Fruit fly (Drosophila melanogaster) whole organism, wandering third instar larva: ENCODE results near the gene BBS1.

Experiments used
- Abd-B ChIP-seq: fragments of >200 bp; optimal IDR thresholded peaks from 2 replicates; lab custom pipeline; 2017; ENCODE audit warnings: missing biosample characterization, missing genetic modification characterization
- CG32264 ChIP-seq: fragments of 200-800 bp; sonication (Bioruptor generic); optimal IDR thresholded peaks from 2 replicates; lab custom pipeline; 2016; ENCODE audit warnings: missing biosample characterization, missing genetic modification characterization
- CG9705 ChIP-seq: fragments of 200-800 bp; sonication (Bioruptor generic); optimal IDR thresholded peaks from 2 replicates; lab custom pipeline; 2018; ENCODE audit warnings: missing biosample characterization, mild to moderate bottlenecking, missing genetic modification characterization
- CrebA ChIP-seq: fragments of 200-800 bp; sonication (Bioruptor generic); optimal IDR thresholded peaks from 2 replicates; lab custom pipeline; 2016; ENCODE audit warnings: missing biosample characterization, mild to moderate bottlenecking, missing genetic modification characterization, borderline replicate concordance
- Dfd ChIP-seq: fragments of >200 bp; optimal IDR thresholded peaks from 2 replicates; lab custom pipeline; 2017; ENCODE audit warnings: missing biosample characterization, missing genetic modification characterization
- Dif ChIP-seq: fragments of 200-275, 200-300 bp; sonication (Bioruptor generic); optimal IDR thresholded peaks from 2 replicates; lab custom pipeline; 2018; ENCODE audit warnings: missing biosample characterization, missing genetic modification characterization; ENCODE audit not compliant: partially characterized antibody
- GATAd ChIP-seq: sonication (Bioruptor generic); optimal IDR thresholded peaks from 2 replicates; lab custom pipeline; 2016; ENCODE audit warnings: missing biosample characterization, missing genetic modification characterization
- HLH106 ChIP-seq: fragments of 200-800 bp; optimal IDR thresholded peaks from 3 replicates; lab custom pipeline; 2019; ENCODE audit warnings: missing biosample characterization, mild to moderate bottlenecking, missing genetic modification characterization, moderate library complexity
- Hnf4 ChIP-seq: fragments of 200-800 bp; sonication (Bioruptor generic); optimal IDR thresholded peaks from 2 replicates; lab custom pipeline; 2016; ENCODE audit warnings: missing biosample characterization, mild to moderate bottlenecking, missing genetic modification characterization
- Hr78 ChIP-seq: fragments of >200 bp; optimal IDR thresholded peaks from 2 replicates; lab custom pipeline; 2017; ENCODE audit warnings: missing biosample characterization, missing genetic modification characterization
- Hr83 ChIP-seq: fragments of 200-300 bp; sonication (Bioruptor generic); optimal IDR thresholded peaks from 2 replicates; lab custom pipeline; 2016; ENCODE audit warnings: missing biosample characterization, mild to moderate bottlenecking, missing genetic modification characterization, moderate library complexity; ENCODE audit not compliant: poor library complexity, severe bottlenecking
- Jra ChIP-seq: sonication (Bioruptor generic); optimal IDR thresholded peaks from 2 replicates; lab custom pipeline; 2016; ENCODE audit warnings: missing biosample characterization, missing genetic modification characterization
- Mio ChIP-seq: sonication (Bioruptor generic); optimal IDR thresholded peaks from 2 replicates; lab custom pipeline; 2016; ENCODE audit warnings: missing biosample characterization, missing genetic modification characterization
- Myc ChIP-seq: fragments of >200 bp; optimal IDR thresholded peaks from 2 replicates; lab custom pipeline; 2017
- N ChIP-seq: fragments of >200 bp; optimal IDR thresholded peaks from 2 replicates; lab custom pipeline; 2018; ENCODE audit warnings: missing biosample characterization, missing external identifiers, missing genetic modification characterization
- OdsH ChIP-seq: fragments of 200-800 bp; sonication (Bioruptor generic); optimal IDR thresholded peaks from 2 replicates; lab custom pipeline; 2016; ENCODE audit warnings: missing biosample characterization, mild to moderate bottlenecking, missing genetic modification characterization
- Rel ChIP-seq, 2 experiments: fragments of 200-800 bp; sonication (Bioruptor generic) in 1 of 2; optimal IDR thresholded peaks; 2 replicates in 1 of 2; 3 replicates in 1 of 2; lab custom pipeline; 2016 to 2019; ENCODE audit warnings: mild to moderate bottlenecking in 2 of 2, missing biosample characterization in 2 of 2, missing genetic modification characterization in 2 of 2, moderate library complexity in 1 of 2
- Sp1 ChIP-seq: fragments of 200-800 bp; sonication (Bioruptor generic); optimal IDR thresholded peaks from 3 replicates; lab custom pipeline; 2019; ENCODE audit warnings: missing biosample characterization, mild to moderate bottlenecking, missing genetic modification characterization, moderate library complexity
- Vsx2 ChIP-seq: fragments of 200-300, 225-300 bp; sonication (Bioruptor generic); optimal IDR thresholded peaks from 2 replicates; lab custom pipeline; 2018; ENCODE audit warnings: missing biosample characterization, missing genetic modification characterization; ENCODE audit not compliant: partially characterized antibody
- br ChIP-seq: fragments of 200-800 bp; sonication (Bioruptor generic); optimal IDR thresholded peaks from 2 replicates; lab custom pipeline; 2016; ENCODE audit warnings: missing biosample characterization, missing genetic modification characterization
- brk ChIP-seq: fragments of 200-800 bp; sonication (Bioruptor generic); optimal IDR thresholded peaks from 2 replicates; lab custom pipeline; 2016; ENCODE audit warnings: missing biosample characterization, mild to moderate bottlenecking, missing genetic modification characterization
- dl ChIP-seq, 2 experiments: fragments of 175-275, 200-275 bp in 1 of 2; fragments of 200-275 bp in 1 of 2; sonication (Bioruptor generic); optimal IDR thresholded peaks; lab custom pipeline; 2018; ENCODE audit warnings: mild to moderate bottlenecking in 2 of 2, missing biosample characterization in 2 of 2, missing genetic modification characterization in 2 of 2, moderate library complexity in 2 of 2; ENCODE audit not compliant: partially characterized antibody in 2 of 2, insufficient read depth in 1 of 2
- dmrt93B ChIP-seq: fragments of 200-800 bp; sonication (Bioruptor generic); optimal IDR thresholded peaks from 2 replicates; lab custom pipeline; 2018; ENCODE audit warnings: missing biosample characterization, mild to moderate bottlenecking, missing genetic modification characterization
- dsf ChIP-seq: sonication (Bioruptor generic); optimal IDR thresholded peaks from 2 replicates; lab custom pipeline; 2016; ENCODE audit warnings: missing biosample characterization, missing genetic modification characterization, borderline replicate concordance
- ey ChIP-seq: fragments of 200-800 bp; sonication (Bioruptor generic); optimal IDR thresholded peaks from 2 replicates; lab custom pipeline; 2016; ENCODE audit warnings: missing biosample characterization, missing genetic modification characterization
- foxo ChIP-seq, 2 experiments: fragments of 200-800 bp; sonication (Bioruptor generic); optimal IDR thresholded peaks; 2 replicates in 1 of 2; 3 replicates in 1 of 2; lab custom pipeline; 2016 to 2017; ENCODE audit warnings: missing biosample characterization in 2 of 2, missing genetic modification characterization in 2 of 2
- fru ChIP-seq: fragments of 200-800 bp; sonication (Bioruptor generic); optimal IDR thresholded peaks from 3 replicates; lab custom pipeline; 2016; ENCODE audit warnings: missing biosample characterization, mild to moderate bottlenecking, missing genetic modification characterization
- h ChIP-seq: fragments of 200-800 bp; sonication (Bioruptor generic); optimal IDR thresholded peaks from 3 replicates; lab custom pipeline; 2016; ENCODE audit warnings: missing biosample characterization, mild to moderate bottlenecking, missing genetic modification characterization
- jim ChIP-seq: fragments of 175-275, 200-325 bp; sonication (Bioruptor generic); optimal IDR thresholded peaks from 2 replicates; lab custom pipeline; 2016; ENCODE audit warnings: missing biosample characterization, mild to moderate bottlenecking, missing genetic modification characterization
- lola ChIP-seq: fragments of >200 bp; optimal IDR thresholded peaks from 2 replicates; lab custom pipeline; 2017; ENCODE audit warnings: missing biosample characterization, missing genetic modification characterization
- pan ChIP-seq: fragments of >200 bp; optimal IDR thresholded peaks from 2 replicates; lab custom pipeline; 2017
- psq ChIP-seq: fragments of 200-800 bp; sonication (Bioruptor generic); optimal IDR thresholded peaks from 3 replicates; lab custom pipeline; 2017; ENCODE audit warnings: missing biosample characterization, mild to moderate bottlenecking, missing genetic modification characterization, moderate library complexity
- rgr ChIP-seq: fragments of 200-800 bp; sonication (Bioruptor generic); optimal IDR thresholded peaks from 3 replicates; lab custom pipeline; 2016; ENCODE audit warnings: missing biosample characterization, mild to moderate bottlenecking, missing genetic modification characterization
- sage ChIP-seq: fragments of 200-800 bp; sonication (Bioruptor generic); optimal IDR thresholded peaks from 2 replicates; lab custom pipeline; 2016; ENCODE audit warnings: missing biosample characterization, mild to moderate bottlenecking, missing genetic modification characterization
- sv ChIP-seq: fragments of 200-800 bp; sonication (Bioruptor generic); optimal IDR thresholded peaks from 3 replicates; lab custom pipeline; 2016; ENCODE audit warnings: missing biosample characterization, missing genetic modification characterization
- tai ChIP-seq: sonication (Bioruptor generic); optimal IDR thresholded peaks from 2 replicates; lab custom pipeline; 2016; ENCODE audit warnings: missing biosample characterization, missing genetic modification characterization
- usp ChIP-seq: fragments of >200 bp; optimal IDR thresholded peaks from 2 replicates; lab custom pipeline; 2017; ENCODE audit warnings: missing biosample characterization, missing genetic modification characterization
- woc ChIP-seq: sonication (Bioruptor generic); optimal IDR thresholded peaks from 2 replicates; lab custom pipeline; 2016; ENCODE audit warnings: missing biosample characterization, mild to moderate bottlenecking, missing genetic modification characterization

Gene BBS1

dm6 chr3L:7131447-7131983 lies 5.8 kb downstream of the BBS1 start, which contains the start of gene Acbp2:
Acbp2 (plus strand) TSS chr3L:7131863.
- TF ChIP-seq dl (GFP tag; optimal IDR thresholded peaks at IDR 0.05; lab: Kevin White, UChicago; ENCODE audit: insufficient read depth in 1 of 2, partially characterized antibody in 2 of 2): peak in 1 of 2 experiments; percentile 30
- TF ChIP-seq dsf (GFP tag; lab: Kevin White, UChicago): no peak
- TF ChIP-seq h: peak; percentile 15
- no peak for TF ChIP-seq woc (GFP tag; lab: Kevin White, UChicago)
- TF ChIP-seq pan (lab: Kevin White, UChicago): no peak
- TF ChIP-seq Jra (GFP tag; lab: Kevin White, UChicago): no peak
- TF ChIP-seq N (GFP tag; lab: Kevin White, UChicago): no peak
- peak; percentile 30 for TF ChIP-seq CrebA (GFP tag; lab: Kevin White, UChicago)
- no peak for TF ChIP-seq HLH106 (tag; lab: Kevin White, UChicago)
- no peak for TF ChIP-seq GATAd (GFP tag; lab: Kevin White, UChicago)
- TF ChIP-seq jim (GFP tag; lab: Kevin White, UChicago): no peak

DNA sequence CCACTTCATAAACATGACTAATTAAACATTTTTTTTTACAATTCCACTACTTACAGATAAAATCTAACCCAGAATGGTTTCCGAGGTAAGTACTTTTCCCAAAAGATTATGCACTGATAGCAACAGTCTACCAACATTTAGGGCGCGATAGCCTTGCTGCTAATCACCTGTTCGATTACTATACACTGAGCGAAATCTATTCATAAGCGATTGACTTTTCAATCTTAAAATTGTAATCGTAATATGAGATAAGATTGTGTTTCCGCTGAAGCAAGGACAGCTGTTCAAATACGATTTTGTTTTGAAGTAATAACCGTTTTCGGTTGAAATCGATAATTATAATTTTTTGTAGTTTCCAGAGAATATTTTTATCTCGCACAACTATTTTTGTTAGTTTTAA lies 6.9 kb downstream of the BBS1 start:
- TF ChIP-seq Mio (GFP tag; lab: Kevin White, UChicago) (no peak), fru (GFP tag; lab: Kevin White, UChicago) (peak; percentile 20), jim (GFP tag; lab: Kevin White, UChicago) (no peak), Myc (lab: Kevin White, UChicago) (no peak), Rel (GFP tag; optimal IDR thresholded peaks at IDR 0.05; lab: Kevin White, UChicago) (no peak), Rel (tag; optimal IDR thresholded peaks at IDR 0.05; lab: Kevin White, UChicago) (no peak), sage (GFP tag; lab: Kevin White, UChicago) (no peak), brk (GFP tag; lab: Kevin White, UChicago) (no peak), dmrt93B (GFP tag; lab: Kevin White, UChicago) (no peak)
- TF ChIP-seq, all 38 proteins: peak for 1

- peak; percentile 40 for TF ChIP-seq Dfd (GFP tag; lab: Kevin White, UChicago)
- no peak for TF ChIP-seq CrebA (GFP tag; lab: Kevin White, UChicago)
- no peak for TF ChIP-seq N (GFP tag; lab: Kevin White, UChicago)
- peak in 1 of 2 experiments; percentile 90 for TF ChIP-seq foxo (GFP tag; optimal IDR thresholded peaks at IDR 0.05; lab: Kevin White, UChicago)
- peak; percentile 85 for TF ChIP-seq rgr (GFP tag; lab: Kevin White, UChicago)
- no peak for TF ChIP-seq tai
- peak; percentile 49 for TF ChIP-seq Jra (GFP tag; lab: Kevin White, UChicago)
- no peak for TF ChIP-seq Rel (GFP tag; optimal IDR thresholded peaks at IDR 0.05; lab: Kevin White, UChicago)
- peak; percentile 48 for TF ChIP-seq Rel (tag; optimal IDR thresholded peaks at IDR 0.05; lab: Kevin White, UChicago)
- peak; percentile 52 for TF ChIP-seq CG32264 (GFP tag; lab: Kevin White, UChicago)
- TF ChIP-seq dl (GFP tag; optimal IDR thresholded peaks at IDR 0.05; lab: Kevin White, UChicago; ENCODE audit: insufficient read depth in 1 of 2, partially characterized antibody in 2 of 2): peak; percentile 72 to 81
- peak; percentile 87 for TF ChIP-seq OdsH
- TF ChIP-seq Abd-B (GFP tag; lab: Kevin White, UChicago): no peak
- peak; percentile 89 for TF ChIP-seq fru (GFP tag; lab: Kevin White, UChicago)
- TF ChIP-seq CG9705: peak; percentile 86
- TF ChIP-seq brk (GFP tag; lab: Kevin White, UChicago): peak; percentile 67
- peak; percentile 81 for TF ChIP-seq Vsx2 (GFP tag; lab: Kevin White, UChicago)
- TF ChIP-seq jim (GFP tag; lab: Kevin White, UChicago): peak; percentile 65
- peak; percentile 86 for TF ChIP-seq Hr83
- peak; percentile 99 for TF ChIP-seq psq (GFP tag; lab: Kevin White, UChicago)
- peak; percentile 73 for TF ChIP-seq dsf (GFP tag; lab: Kevin White, UChicago)
- TF ChIP-seq Sp1: peak; percentile 89
- no peak for TF ChIP-seq lola (GFP tag; lab: Kevin White, UChicago)
- TF ChIP-seq HLH106 (tag; lab: Kevin White, UChicago): peak; percentile 88
- peak; percentile 42 for TF ChIP-seq sage (GFP tag; lab: Kevin White, UChicago)
- TF ChIP-seq Myc (lab: Kevin White, UChicago): peak; percentile 12
- peak; percentile 89 for TF ChIP-seq h
- peak; percentile 72 for TF ChIP-seq Hnf4 (GFP tag; lab: Kevin White, UChicago)
- TF ChIP-seq dmrt93B (GFP tag; lab: Kevin White, UChicago): peak; percentile 87
- TF ChIP-seq ey (GFP tag; lab: Kevin White, UChicago): peak; percentile 90
- TF ChIP-seq pan (lab: Kevin White, UChicago): peak; percentile 84
- TF ChIP-seq br: peak; percentile 93
- TF ChIP-seq Mio (GFP tag; lab: Kevin White, UChicago): peak; percentile 2
- peak; percentile 92 for TF ChIP-seq Dif (GFP tag; lab: Kevin White, UChicago)
- TF ChIP-seq sv: peak; percentile 88
- peak; percentile 98 for TF ChIP-seq woc (GFP tag; lab: Kevin White, UChicago)
- no peak for TF ChIP-seq GATAd (GFP tag; lab: Kevin White, UChicago)
- TF ChIP-seq usp (GFP tag; lab: Kevin White, UChicago): no peak
- TF ChIP-seq Hr78 (GFP tag; lab: Kevin White, UChicago): no peak
Measured at dm6 chr3L:7133699-7134655, 8.3 kb downstream of the BBS1 start, which contains the start of gene melt. melt (plus strand) TSS chr3L:7134516.
